Worm (Caenorhabditis elegans) whole organism, late embryonic: Measurements from ENCODE around the gene klp-7.
A peak's percentile ranks its signal among the peaks of the same experiment; 100 is the strongest.

ENCODE experiments used
- C08G9.2 ChIP-seq: sonication (generic microtip); optimal IDR thresholded peaks from 2 replicates; lab custom pipeline; 2016; ENCODE audit warnings: mild to moderate bottlenecking, missing genetic modification characterization, moderate library complexity, missing compliant biosample characterization
- C38D4.7 ChIP-seq: fragments of 200-800 bp; sonication (Bioruptor generic); optimal IDR thresholded peaks from 2 replicates; lab custom pipeline; 2018; ENCODE audit warnings: mild to moderate bottlenecking, missing genetic modification characterization, moderate library complexity, missing compliant biosample characterization
- F13H6.1 ChIP-seq: sonication (generic microtip); optimal IDR thresholded peaks from 2 replicates; lab custom pipeline; 2016; ENCODE audit warnings: missing genetic modification characterization, missing compliant biosample characterization
- K02D7.2 ChIP-seq: sonication (generic microtip); optimal IDR thresholded peaks from 2 replicates; lab custom pipeline; 2017; ENCODE audit warnings: mild to moderate bottlenecking, missing genetic modification characterization, missing compliant biosample characterization
- T23F11.4 ChIP-seq: fragments of 200-800 bp; sonication (Bioruptor generic); optimal IDR thresholded peaks from 2 replicates; lab custom pipeline; 2018; ENCODE audit warnings: mild to moderate bottlenecking, missing genetic modification characterization, missing compliant biosample characterization
- Y22D7AL.16 ChIP-seq: sonication (generic microtip); optimal IDR thresholded peaks from 2 replicates; lab custom pipeline; 2016; ENCODE audit warnings: missing genetic modification characterization, missing compliant biosample characterization
- ahr-1 ChIP-seq: sonication (generic microtip); optimal IDR thresholded peaks from 2 replicates; lab custom pipeline; 2016; ENCODE audit warnings: missing genetic modification characterization, missing compliant biosample characterization
- ama-1 ChIP-seq: fragments of 150-350 bp; optimal IDR thresholded peaks from 2 replicates; lab custom pipeline; 2014
- ceh-19 ChIP-seq: fragments of 200-800 bp; sonication (Bioruptor generic); optimal IDR thresholded peaks from 2 replicates; lab custom pipeline; 2018; ENCODE audit warnings: mild to moderate bottlenecking, missing genetic modification characterization, missing compliant biosample characterization
- ceh-2 ChIP-seq: sonication (generic microtip); optimal IDR thresholded peaks from 2 replicates; lab custom pipeline; 2016; ENCODE audit warnings: missing genotype, missing genetic modification characterization, missing compliant biosample characterization
- ceh-22 ChIP-seq: sonication (generic microtip); optimal IDR thresholded peaks from 2 replicates; lab custom pipeline; 2017; ENCODE audit warnings: missing biosample characterization, missing genetic modification characterization
- ceh-24 ChIP-seq: sonication (generic microtip); optimal IDR thresholded peaks from 2 replicates; lab custom pipeline; 2016; ENCODE audit warnings: mild to moderate bottlenecking, missing genetic modification characterization, missing compliant biosample characterization
- ceh-30 ChIP-seq: fragments of 150-350 bp; optimal IDR thresholded peaks from 2 replicates; lab custom pipeline; 2014; ENCODE audit warnings: missing biosample characterization, missing genetic modification characterization
- ceh-31 ChIP-seq: sonication (generic microtip); optimal IDR thresholded peaks from 2 replicates; lab custom pipeline; 2016; ENCODE audit warnings: missing genetic modification characterization, missing compliant biosample characterization
- ceh-34 ChIP-seq: sonication (generic microtip); optimal IDR thresholded peaks from 2 replicates; lab custom pipeline; 2016; ENCODE audit warnings: mild to moderate bottlenecking, missing genetic modification characterization, missing compliant biosample characterization
- ceh-48 ChIP-seq: sonication (generic microtip); optimal IDR thresholded peaks from 2 replicates; lab custom pipeline; 2016; ENCODE audit warnings: missing genetic modification characterization, inconsistent platforms, missing compliant biosample characterization
- ceh-6 ChIP-seq: fragments of 200-800 bp; sonication (Bioruptor generic); optimal IDR thresholded peaks from 2 replicates; lab custom pipeline; 2018; ENCODE audit warnings: mild to moderate bottlenecking, missing genetic modification characterization, missing compliant biosample characterization
- ceh-9 ChIP-seq: sonication (generic microtip); optimal IDR thresholded peaks from 2 replicates; lab custom pipeline; 2016; ENCODE audit warnings: mild to moderate bottlenecking, missing genetic modification characterization, inconsistent platforms, missing compliant biosample characterization
- che-1 ChIP-seq: sonication (generic microtip); optimal IDR thresholded peaks from 2 replicates; lab custom pipeline; 2016; ENCODE audit warnings: mild to moderate bottlenecking, missing genetic modification characterization, missing compliant biosample characterization
- dmd-4 ChIP-seq: sonication (generic microtip); optimal IDR thresholded peaks from 2 replicates; lab custom pipeline; 2016; ENCODE audit warnings: borderline replicate concordance, missing genetic modification characterization, missing compliant biosample characterization
- elt-4 ChIP-seq: sonication (generic microtip); optimal IDR thresholded peaks from 2 replicates; lab custom pipeline; 2016; ENCODE audit warnings: missing genetic modification characterization, missing compliant biosample characterization
- ets-4 ChIP-seq: sonication (generic microtip); optimal IDR thresholded peaks from 2 replicates; lab custom pipeline; 2016; ENCODE audit warnings: missing genetic modification characterization, missing compliant biosample characterization
- fax-1 ChIP-seq: sonication (generic microtip); optimal IDR thresholded peaks from 2 replicates; lab custom pipeline; 2016; ENCODE audit warnings: missing genotype, missing genetic modification characterization, missing compliant biosample characterization
- fkh-10 ChIP-seq: fragments of 150-350 bp; optimal IDR thresholded peaks from 2 replicates; lab custom pipeline; 2014; ENCODE audit warnings: missing biosample characterization, missing genetic modification reagents, missing genetic modification characterization
- fkh-6 ChIP-seq: sonication (generic microtip); optimal IDR thresholded peaks from 2 replicates; lab custom pipeline; 2016; ENCODE audit warnings: missing genetic modification characterization, missing compliant biosample characterization
- gmeb-2 ChIP-seq: sonication (generic microtip); optimal IDR thresholded peaks from 2 replicates; lab custom pipeline; 2016; ENCODE audit warnings: missing genetic modification characterization, inconsistent platforms, missing compliant biosample characterization
- hlh-13 ChIP-seq: fragments of 200-800 bp; sonication (Bioruptor generic); optimal IDR thresholded peaks from 2 replicates; lab custom pipeline; 2018; ENCODE audit warnings: mild to moderate bottlenecking, missing genetic modification characterization, missing compliant biosample characterization
- hlh-15 ChIP-seq: sonication (generic microtip); optimal IDR thresholded peaks from 2 replicates; lab custom pipeline; 2016; ENCODE audit warnings: missing genetic modification characterization, missing compliant biosample characterization
- hlh-30 ChIP-seq: sonication (generic microtip); optimal IDR thresholded peaks from 2 replicates; lab custom pipeline; 2017; ENCODE audit warnings: antibody characterized with exemption, missing genetic modification characterization, missing compliant biosample characterization; ENCODE audit not compliant: insufficient read depth
- hlh-6 ChIP-seq: sonication (generic microtip); optimal IDR thresholded peaks from 2 replicates; lab custom pipeline; 2016; ENCODE audit warnings: missing genotype, missing genetic modification characterization, missing compliant biosample characterization
- hlh-8 ChIP-seq: sonication (generic microtip); optimal IDR thresholded peaks from 2 replicates; lab custom pipeline; 2016; ENCODE audit warnings: missing genotype, missing genetic modification characterization, missing compliant biosample characterization
- lim-6 ChIP-seq: sonication (generic microtip); optimal IDR thresholded peaks from 2 replicates; lab custom pipeline; 2016; ENCODE audit warnings: missing genetic modification characterization, missing compliant biosample characterization
- lin-11 ChIP-seq: fragments of 200-800 bp; sonication (Bioruptor generic); optimal IDR thresholded peaks from 2 replicates; lab custom pipeline; 2018; ENCODE audit warnings: mild to moderate bottlenecking, missing genetic modification characterization, missing compliant biosample characterization
- madf-2 ChIP-seq: sonication (generic microtip); optimal IDR thresholded peaks from 2 replicates; lab custom pipeline; 2017; ENCODE audit warnings: missing genetic modification characterization, missing compliant biosample characterization
- mec-3 ChIP-seq: sonication (generic microtip); optimal IDR thresholded peaks from 2 replicates; lab custom pipeline; 2016; ENCODE audit warnings: borderline replicate concordance, missing genetic modification characterization, missing compliant biosample characterization
- nfya-1 ChIP-seq: sonication (generic microtip); optimal IDR thresholded peaks from 2 replicates; lab custom pipeline; 2017; ENCODE audit warnings: missing genetic modification characterization, mild to moderate bottlenecking, missing compliant biosample characterization, antibody characterized with exemption, moderate library complexity
- nhr-11 ChIP-seq: fragments of 150-350 bp; optimal IDR thresholded peaks from 2 replicates; lab custom pipeline; 2014; ENCODE audit warnings: missing biosample characterization, missing genetic modification characterization
- npax-4 ChIP-seq: sonication (generic microtip); optimal IDR thresholded peaks from 2 replicates; lab custom pipeline; 2016; ENCODE audit warnings: missing genetic modification characterization, missing compliant biosample characterization
- odd-2 ChIP-seq: sonication (generic microtip); optimal IDR thresholded peaks from 2 replicates; lab custom pipeline; 2017; ENCODE audit warnings: antibody characterized with exemption, mild to moderate bottlenecking, missing genetic modification characterization, missing compliant biosample characterization
- pag-3 ChIP-seq: sonication (generic microtip); optimal IDR thresholded peaks from 2 replicates; lab custom pipeline; 2016; ENCODE audit warnings: missing compliant biosample characterization, missing genetic modification characterization, borderline replicate concordance
- pat-9 ChIP-seq: fragments of 200-800 bp; sonication (Bioruptor generic); optimal IDR thresholded peaks from 2 replicates; lab custom pipeline; 2018; ENCODE audit warnings: mild to moderate bottlenecking, missing genetic modification characterization, moderate library complexity, missing compliant biosample characterization
- pha-2 ChIP-seq: sonication (generic microtip); optimal IDR thresholded peaks from 2 replicates; lab custom pipeline; 2017; ENCODE audit warnings: mild to moderate bottlenecking, missing genetic modification characterization, missing compliant biosample characterization
- pros-1 ChIP-seq: fragments of 150-350 bp; optimal IDR thresholded peaks from 2 replicates; lab custom pipeline; 2014; ENCODE audit warnings: missing biosample characterization, missing genetic modification reagents, missing genetic modification characterization
- ref-2 ChIP-seq: sonication (generic microtip); optimal IDR thresholded peaks from 2 replicates; lab custom pipeline; 2016; ENCODE audit warnings: missing genetic modification characterization, missing compliant biosample characterization
- sdc-2 ChIP-seq: sonication (generic microtip); optimal IDR thresholded peaks from 2 replicates; lab custom pipeline; 2016; ENCODE audit warnings: missing genotype, missing genetic modification characterization, missing compliant biosample characterization
- sox-2 ChIP-seq: fragments of 200-800 bp; sonication (Bioruptor generic); IDR thresholded peaks from 2 replicates; pipeline ENCODE4 v1.3.6; 2022; ENCODE audit warnings: missing genetic modification reagents, missing genetic modification characterization, missing compliant biosample characterization
- sox-4 ChIP-seq: sonication (generic microtip); optimal IDR thresholded peaks from 2 replicates; lab custom pipeline; 2017; ENCODE audit warnings: mild to moderate bottlenecking, missing genetic modification characterization, inconsistent platforms, missing compliant biosample characterization
- syd-9 ChIP-seq: sonication (generic microtip); optimal IDR thresholded peaks from 2 replicates; lab custom pipeline; 2016; ENCODE audit warnings: mild to moderate bottlenecking, missing genetic modification characterization, moderate library complexity, missing compliant biosample characterization
- tbx-2 ChIP-seq: sonication (generic microtip); optimal IDR thresholded peaks from 2 replicates; lab custom pipeline; 2016; ENCODE audit warnings: missing genetic modification characterization, missing compliant biosample characterization
- ttx-3 ChIP-seq: sonication (generic microtip); optimal IDR thresholded peaks from 2 replicates; lab custom pipeline; 2016; ENCODE audit warnings: missing genetic modification reagents, missing genetic modification characterization, missing compliant biosample characterization
- unc-3 ChIP-seq, 2 experiments: fragments of 200-800 bp in 1 of 2; sonication (Bioruptor generic) in 1 of 2; sonication (generic microtip) in 1 of 2; conservative IDR thresholded peaks in 1 of 2; optimal IDR thresholded peaks in 1 of 2; 2 replicates each; pipeline versions ENCODE4 v1.3.6 to Lab custom; 2016 to 2022; ENCODE audit warnings: missing compliant biosample characterization in 2 of 2, missing genetic modification characterization in 2 of 2, missing genetic modification reagents in 1 of 2
- unc-86 ChIP-seq: sonication (generic microtip); optimal IDR thresholded peaks from 2 replicates; lab custom pipeline; 2016; ENCODE audit warnings: missing genetic modification characterization, missing compliant biosample characterization
- ztf-16 ChIP-seq: sonication (generic microtip); optimal IDR thresholded peaks from 2 replicates; lab custom pipeline; 2017; ENCODE audit warnings: missing genetic modification characterization, missing compliant biosample characterization

The klp-7 gene

DNA sequence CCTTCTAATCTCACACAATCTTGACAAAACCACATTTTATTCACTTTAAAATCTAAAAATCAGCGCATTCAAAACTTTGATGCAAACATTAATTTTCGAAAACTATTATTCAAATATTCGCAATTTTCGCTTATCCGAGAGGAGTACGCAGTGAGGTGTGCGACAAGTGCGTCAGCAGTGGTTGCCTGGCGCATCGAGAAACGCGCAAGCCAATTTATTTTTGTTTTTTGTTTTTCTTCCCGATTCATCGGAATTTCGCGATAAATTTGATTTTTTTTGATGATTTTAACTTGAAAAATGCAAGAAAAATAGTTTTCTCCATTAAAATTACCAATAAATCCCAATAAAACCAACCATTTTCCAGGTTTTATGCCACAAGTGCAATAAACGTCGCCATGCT is 43.1 kb downstream of the klp-7 start, which contains the start of the genes fbxb-85 and hex-3:
Gene fbxb-85 (minus strand): TSS at position 106 of the 400 bp plus-strand sequence.
Gene hex-3 (plus strand): TSS at position 365 of the 400 bp plus-strand sequence.
- TF ChIP-seq syd-9 (tag; lab: Kevin White, UChicago) (peak; percentile 80), ref-2 (tag; lab: Kevin White, UChicago) (peak; percentile 80), tbx-2 (tag; lab: Kevin White, UChicago) (peak; percentile 86), fkh-6 (peak; percentile 53), gmeb-2 (tag; lab: Kevin White, UChicago) (peak; percentile 50), ets-4 (peak; percentile 40), pat-9 (tag; lab: Kevin White, UChicago) (peak; percentile 77), pros-1 (tag; lab: Kevin White, UChicago) (no peak), hlh-15 (peak; percentile 46), pag-3 (no peak), ceh-48 (tag; lab: Kevin White, UChicago) (peak; percentile 67), elt-4 (tag; lab: Kevin White, UChicago) (no peak), dmd-4 (tag; lab: Kevin White, UChicago) (peak; percentile 38), ceh-2 (tag; lab: Kevin White, UChicago) (peak; percentile 70), npax-4 (tag; lab: Kevin White, UChicago) (peak; percentile 66), pha-2 (peak; percentile 71), mec-3 (no peak), lim-6 (tag; lab: Kevin White, UChicago) (peak; percentile 50), madf-2 (tag; lab: Kevin White, UChicago) (peak; percentile 62), ceh-30 (tag; lab: Kevin White, UChicago) (peak; percentile 61), hlh-30 (tag; lab: Kevin White, UChicago) (no peak), unc-3 (GFP tag; conservative IDR thresholded peaks at IDR 0.05; lab: Robert Waterston, UW) (peak; percentile 59), unc-3 (tag; optimal IDR thresholded peaks at IDR 0.05; lab: Kevin White, UChicago) (peak; percentile 63), ttx-3 (peak; percentile 80), hlh-13 (GFP tag; lab: Kevin White, UChicago) (peak; percentile 44), ceh-19 (GFP tag; lab: Kevin White, UChicago) (peak; percentile 67), unc-86 (tag; lab: Kevin White, UChicago) (peak; percentile 88), sox-2 (GFP tag; lab: Robert Waterston, UW) (peak; percentile 17; the same call in 1 of the 2 replicates), fkh-10 (no peak), K02D7.2 (tag; lab: Kevin White, UChicago) (peak; percentile 39), nhr-11 (no peak), C38D4.7 (GFP tag; lab: Kevin White, UChicago) (peak; percentile 62), nfya-1 (tag; lab: Kevin White, UChicago) (peak; percentile 94), T23F11.4 (GFP tag; lab: Kevin White, UChicago) (peak; percentile 58), ahr-1 (tag; lab: Kevin White, UChicago) (peak; percentile 42), ceh-9 (tag; lab: Kevin White, UChicago) (no peak), ceh-34 (tag; lab: Kevin White, UChicago) (peak; percentile 76), hlh-6 (peak; percentile 80), ceh-22 (tag; lab: Kevin White, UChicago) (no peak), ceh-24 (tag; lab: Kevin White, UChicago) (peak; percentile 46), F13H6.1 (peak; percentile 75), che-1 (peak; percentile 65), hlh-8 (tag; lab: Kevin White, UChicago) (peak; percentile 18), ama-1 (no peak), C08G9.2 (tag; lab: Kevin White, UChicago) (peak; percentile 73), lin-11 (peak; percentile 60), ceh-31 (tag; lab: Kevin White, UChicago) (peak; percentile 92), sox-4 (peak; percentile 63), sdc-2 (tag; lab: Kevin White, UChicago) (peak; percentile 46), ztf-16 (tag; lab: Kevin White, UChicago) (peak; percentile 91), fax-1 (peak; percentile 69), ceh-6 (GFP tag; lab: Kevin White, UChicago) (peak; percentile 71), odd-2 (no peak), Y22D7AL.16 (peak; percentile 67)
